Fruit fly (Drosophila melanogaster): ENCODE data around the gene CG15390.

- TF ChIP-seq CG8478 (optimal IDR thresholded peaks at IDR 0.05) (no peak), CTCF (optimal IDR thresholded peaks at IDR 0.05) (no peak)
These were observed 16.8 kb downstream of the CG15390 start, which contains the start of gene CG46448 for dm6 chr2L:2391321-2391720.
